Worm (Caenorhabditis elegans): ENCODE data around the gene srd-18.

ce11 chrV:13380178-13380577 lies 46.5 kb downstream of the srd-18 start, which contains the start of gene ifbp-1:
- TF ChIP-seq klf-2 (GFP tag; conservative IDR thresholded peaks at IDR 0.05) (no peak), T22C8.4 (GFP tag; IDR thresholded peaks at IDR 0.05) (no peak), ref-1 (GFP tag; conservative IDR thresholded peaks at IDR 0.05) (no peak), ztf-23 (GFP tag; IDR thresholded peaks at IDR 0.05) (no peak), ztf-29 (GFP tag; IDR thresholded peaks at IDR 0.05) (no peak), med-1 (GFP tag; optimal IDR thresholded peaks at IDR 0.05; ENCODE audit: insufficient read depth) (no peak), cog-1 (tag; optimal IDR thresholded peaks at IDR 0.05) (no peak)
